Fruit fly (Drosophila melanogaster) whole organism, prepupa: ENCODE data around the gene CG17191.

Experiments used
- Blimp-1 ChIP-seq: fragments of 200-800 bp; sonication (Bioruptor generic); optimal IDR thresholded peaks from 3 replicates; lab custom pipeline; 2017; ENCODE audit warnings: missing biosample characterization, missing genetic modification characterization, mild to moderate bottlenecking, moderate library complexity, missing genetic modification reagents
- CG10669 ChIP-seq: fragments of 200-800 bp; sonication (Bioruptor generic); optimal IDR thresholded peaks from 3 replicates; lab custom pipeline; 2018; ENCODE audit warnings: missing biosample characterization, mild to moderate bottlenecking, missing genetic modification characterization, moderate library complexity
- CG11294 ChIP-seq: fragments of 200-800 bp; sonication (Bioruptor generic); IDR thresholded peaks from 2 replicates; pipeline ENCODE4 v1.3.6; 2022; ENCODE audit warnings: missing biosample characterization, missing genetic modification characterization
- CG1621 ChIP-seq: fragments of 200-800 bp; sonication (Bioruptor generic); optimal IDR thresholded peaks from 3 replicates; lab custom pipeline; 2018; ENCODE audit warnings: missing biosample characterization, mild to moderate bottlenecking, missing genetic modification characterization
- Ets21C ChIP-seq: fragments of 200-800 bp; sonication (Bioruptor generic); optimal IDR thresholded peaks from 3 replicates; lab custom pipeline; 2016; ENCODE audit warnings: missing biosample characterization, missing genetic modification characterization
- Gug ChIP-seq: fragments of 200-800 bp; sonication (Bioruptor generic); IDR thresholded peaks from 2 replicates; pipeline ENCODE4 v1.3.6; 2022; ENCODE audit warnings: missing biosample characterization, missing genetic modification characterization
- achi ChIP-seq: fragments of 200-800 bp; sonication (Bioruptor generic); optimal IDR thresholded peaks from 3 replicates; lab custom pipeline; 2016; ENCODE audit warnings: missing biosample characterization, missing genetic modification characterization
- fkh ChIP-seq: fragments of 200-800 bp; sonication (Bioruptor generic); optimal IDR thresholded peaks from 3 replicates; lab custom pipeline; 2017; ENCODE audit warnings: missing biosample characterization, mild to moderate bottlenecking, missing genetic modification characterization, moderate library complexity
- pdm3 ChIP-seq: fragments of 200-800 bp; sonication (Bioruptor generic); optimal IDR thresholded peaks from 3 replicates; lab custom pipeline; 2016; ENCODE audit warnings: missing biosample characterization, missing genetic modification characterization

DNA sequence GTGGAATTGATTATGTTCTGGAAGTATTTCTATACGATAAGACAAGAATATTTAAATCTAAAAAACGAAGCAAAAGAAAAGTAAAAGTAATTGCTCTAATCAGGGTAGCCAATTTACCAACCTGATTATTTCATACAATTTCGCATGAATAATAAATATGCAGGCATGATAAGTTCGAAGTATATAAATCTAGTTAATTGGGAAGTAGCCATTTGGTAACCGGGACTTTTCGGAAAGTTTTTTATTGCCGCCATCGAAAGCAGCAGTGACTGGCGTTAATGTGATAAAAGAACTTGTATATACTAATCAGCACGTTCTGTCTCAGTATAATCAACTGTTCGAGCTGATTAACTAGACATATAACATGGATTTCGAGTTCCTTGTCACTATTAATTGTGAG lies 16.8 kb downstream of the CG17191 start:
- TF ChIP-seq CG11294 (GFP tag; lab: Robert Waterston, UW) (no peak), CG10669 (GFP tag; lab: Kevin White, UChicago) (no peak), pdm3 (GFP tag; lab: Kevin White, UChicago) (no peak), Ets21C (GFP tag; lab: Kevin White, UChicago) (no peak), fkh (GFP tag; lab: Kevin White, UChicago) (no peak), Gug (no peak), Blimp-1 (GFP tag; lab: Kevin White, UChicago) (no peak), CG1621 (no peak), achi (GFP tag; lab: Kevin White, UChicago) (no peak)
